Worm (Caenorhabditis elegans) whole organism, early embryonic: Measurements from ENCODE around the gene C15H7.3.

Experiments
- aly-1 ChIP-seq: sonication (generic microtip); optimal IDR thresholded peaks from 2 replicates; lab custom pipeline; 2016; ENCODE audit warnings: missing genetic modification characterization, missing compliant biosample characterization
- ama-1 ChIP-seq: fragments of 150-350 bp; optimal IDR thresholded peaks from 2 replicates; lab custom pipeline; 2014
- ceh-13 ChIP-seq: fragments of 200-800 bp; sonication (Bioruptor generic); optimal IDR thresholded peaks from 2 replicates; lab custom pipeline; 2018; ENCODE audit warnings: mild to moderate bottlenecking, missing genetic modification characterization, missing compliant biosample characterization
- ceh-36 ChIP-seq: sonication (generic microtip); optimal IDR thresholded peaks from 2 replicates; lab custom pipeline; 2016; ENCODE audit warnings: missing genetic modification characterization, inconsistent platforms, missing compliant biosample characterization
- ets-7 ChIP-seq: sonication (generic microtip); optimal IDR thresholded peaks from 2 replicates; lab custom pipeline; 2016; ENCODE audit warnings: missing genotype, missing genetic modification characterization, missing compliant biosample characterization
- hmbx-1 ChIP-seq: sonication (generic microtip); optimal IDR thresholded peaks from 2 replicates; lab custom pipeline; 2016; ENCODE audit warnings: mild to moderate bottlenecking, missing genetic modification characterization, missing compliant biosample characterization
- hmg-4 ChIP-seq: fragments of 200-800 bp; sonication (Bioruptor generic); optimal IDR thresholded peaks from 2 replicates; lab custom pipeline; 2018; ENCODE audit warnings: mild to moderate bottlenecking, missing genetic modification characterization, missing compliant biosample characterization
- hnd-1 ChIP-seq: sonication (generic microtip); optimal IDR thresholded peaks from 2 replicates; lab custom pipeline; 2016; ENCODE audit warnings: missing genetic modification characterization, missing compliant biosample characterization
- tbx-37 ChIP-seq: fragments of 200-800 bp; sonication (Bioruptor generic); conservative IDR thresholded peaks from 2 replicates; pipeline ENCODE4 v1.3.6; 2022; ENCODE audit warnings: missing genetic modification reagents, missing genetic modification characterization, missing compliant biosample characterization
- tra-4 ChIP-seq: sonication (generic microtip); optimal IDR thresholded peaks from 2 replicates; lab custom pipeline; 2017; ENCODE audit warnings: missing genetic modification characterization, missing compliant biosample characterization

ce11 chrIII:9661119-9661518 is 9.3 kb upstream of the C15H7.3 start:
- TF ChIP-seq hmbx-1 (no peak), ceh-13 (GFP tag; lab: Kevin White, UChicago) (no peak), ama-1 (lab: Kevin White, UChicago) (no peak), hnd-1 (tag; lab: Kevin White, UChicago) (no peak), hmg-4 (GFP tag; lab: Kevin White, UChicago) (no peak), ceh-36 (tag; lab: Kevin White, UChicago) (no peak), aly-1 (tag; lab: Kevin White, UChicago) (no peak), tra-4 (tag; lab: Kevin White, UChicago) (no peak), ets-7 (tag; lab: Kevin White, UChicago) (no peak), tbx-37 (no peak)
